Worm (Caenorhabditis elegans) whole organism, late embryonic: Measurements from ENCODE around the gene mbr-1.

Source experiments
- C08G9.2 ChIP-seq: sonication (generic microtip); optimal IDR thresholded peaks from 2 replicates; lab custom pipeline; 2016; ENCODE audit warnings: mild to moderate bottlenecking, missing genetic modification characterization, moderate library complexity, missing compliant biosample characterization
- C38D4.7 ChIP-seq: fragments of 200-800 bp; sonication (Bioruptor generic); optimal IDR thresholded peaks from 2 replicates; lab custom pipeline; 2018; ENCODE audit warnings: mild to moderate bottlenecking, missing genetic modification characterization, moderate library complexity, missing compliant biosample characterization
- K02D7.2 ChIP-seq: sonication (generic microtip); optimal IDR thresholded peaks from 2 replicates; lab custom pipeline; 2017; ENCODE audit warnings: mild to moderate bottlenecking, missing genetic modification characterization, missing compliant biosample characterization
- T23F11.4 ChIP-seq: fragments of 200-800 bp; sonication (Bioruptor generic); optimal IDR thresholded peaks from 2 replicates; lab custom pipeline; 2018; ENCODE audit warnings: mild to moderate bottlenecking, missing genetic modification characterization, missing compliant biosample characterization
- Y22D7AL.16 ChIP-seq: sonication (generic microtip); optimal IDR thresholded peaks from 2 replicates; lab custom pipeline; 2016; ENCODE audit warnings: missing genetic modification characterization, missing compliant biosample characterization
- ceh-18 ChIP-seq: sonication (generic microtip); optimal IDR thresholded peaks from 2 replicates; lab custom pipeline; 2016; ENCODE audit warnings: missing genetic modification characterization, missing compliant biosample characterization
- ceh-19 ChIP-seq: fragments of 200-800 bp; sonication (Bioruptor generic); optimal IDR thresholded peaks from 2 replicates; lab custom pipeline; 2018; ENCODE audit warnings: mild to moderate bottlenecking, missing genetic modification characterization, missing compliant biosample characterization
- ceh-2 ChIP-seq: sonication (generic microtip); optimal IDR thresholded peaks from 2 replicates; lab custom pipeline; 2016; ENCODE audit warnings: missing genotype, missing genetic modification characterization, missing compliant biosample characterization
- ceh-24 ChIP-seq: sonication (generic microtip); optimal IDR thresholded peaks from 2 replicates; lab custom pipeline; 2016; ENCODE audit warnings: mild to moderate bottlenecking, missing genetic modification characterization, missing compliant biosample characterization
- ceh-30 ChIP-seq: fragments of 150-350 bp; optimal IDR thresholded peaks from 2 replicates; lab custom pipeline; 2014; ENCODE audit warnings: missing biosample characterization, missing genetic modification characterization
- ceh-31 ChIP-seq: sonication (generic microtip); optimal IDR thresholded peaks from 2 replicates; lab custom pipeline; 2016; ENCODE audit warnings: missing genetic modification characterization, missing compliant biosample characterization
- ceh-45 ChIP-seq: fragments of 200-800 bp; sonication (Bioruptor generic); IDR thresholded peaks from 2 replicates; pipeline ENCODE4 v1.3.6; 2022; ENCODE audit warnings: missing genetic modification reagents, missing genetic modification characterization, missing compliant biosample characterization
- che-1 ChIP-seq: sonication (generic microtip); optimal IDR thresholded peaks from 2 replicates; lab custom pipeline; 2016; ENCODE audit warnings: mild to moderate bottlenecking, missing genetic modification characterization, missing compliant biosample characterization
- dmd-4 ChIP-seq: sonication (generic microtip); optimal IDR thresholded peaks from 2 replicates; lab custom pipeline; 2016; ENCODE audit warnings: borderline replicate concordance, missing genetic modification characterization, missing compliant biosample characterization
- elt-2 ChIP-seq: sonication (generic microtip); optimal IDR thresholded peaks from 2 replicates; lab custom pipeline; 2016; ENCODE audit warnings: missing genetic modification reagents, missing genetic modification characterization, missing compliant biosample characterization
- eyg-1 ChIP-seq: sonication (generic microtip); optimal IDR thresholded peaks from 2 replicates; lab custom pipeline; 2016; ENCODE audit warnings: missing genotype, missing genetic modification characterization, missing compliant biosample characterization
- hlh-13 ChIP-seq: fragments of 200-800 bp; sonication (Bioruptor generic); optimal IDR thresholded peaks from 2 replicates; lab custom pipeline; 2018; ENCODE audit warnings: mild to moderate bottlenecking, missing genetic modification characterization, missing compliant biosample characterization
- hlh-15 ChIP-seq: sonication (generic microtip); optimal IDR thresholded peaks from 2 replicates; lab custom pipeline; 2016; ENCODE audit warnings: missing genetic modification characterization, missing compliant biosample characterization
- hlh-6 ChIP-seq: sonication (generic microtip); optimal IDR thresholded peaks from 2 replicates; lab custom pipeline; 2016; ENCODE audit warnings: missing genotype, missing genetic modification characterization, missing compliant biosample characterization
- hlh-8 ChIP-seq: sonication (generic microtip); optimal IDR thresholded peaks from 2 replicates; lab custom pipeline; 2016; ENCODE audit warnings: missing genotype, missing genetic modification characterization, missing compliant biosample characterization
- lim-6 ChIP-seq: sonication (generic microtip); optimal IDR thresholded peaks from 2 replicates; lab custom pipeline; 2016; ENCODE audit warnings: missing genetic modification characterization, missing compliant biosample characterization
- madf-2 ChIP-seq: sonication (generic microtip); optimal IDR thresholded peaks from 2 replicates; lab custom pipeline; 2017; ENCODE audit warnings: missing genetic modification characterization, missing compliant biosample characterization
- npax-4 ChIP-seq: sonication (generic microtip); optimal IDR thresholded peaks from 2 replicates; lab custom pipeline; 2016; ENCODE audit warnings: missing genetic modification characterization, missing compliant biosample characterization
- odd-2 ChIP-seq: sonication (generic microtip); optimal IDR thresholded peaks from 2 replicates; lab custom pipeline; 2017; ENCODE audit warnings: antibody characterized with exemption, mild to moderate bottlenecking, missing genetic modification characterization, missing compliant biosample characterization
- pax-1 ChIP-seq: fragments of 150-350 bp; optimal IDR thresholded peaks from 2 replicates; lab custom pipeline; 2014; ENCODE audit warnings: missing biosample characterization, missing genetic modification characterization
- pqm-1 ChIP-seq: sonication (generic microtip); optimal IDR thresholded peaks from 2 replicates; lab custom pipeline; 2016; ENCODE audit warnings: missing genetic modification characterization, missing compliant biosample characterization
- ref-2 ChIP-seq: sonication (generic microtip); optimal IDR thresholded peaks from 2 replicates; lab custom pipeline; 2016; ENCODE audit warnings: missing genetic modification characterization, missing compliant biosample characterization
- rnt-1 ChIP-seq: sonication (generic microtip); optimal IDR thresholded peaks from 2 replicates; lab custom pipeline; 2016; ENCODE audit warnings: missing genetic modification characterization, missing compliant biosample characterization
- sdc-2 ChIP-seq: sonication (generic microtip); optimal IDR thresholded peaks from 2 replicates; lab custom pipeline; 2016; ENCODE audit warnings: missing genotype, missing genetic modification characterization, missing compliant biosample characterization
- tbx-2 ChIP-seq: sonication (generic microtip); optimal IDR thresholded peaks from 2 replicates; lab custom pipeline; 2016; ENCODE audit warnings: missing genetic modification characterization, missing compliant biosample characterization
- tbx-7 ChIP-seq: sonication (generic microtip); optimal IDR thresholded peaks from 2 replicates; lab custom pipeline; 2016; ENCODE audit warnings: missing genotype, missing genetic modification characterization, missing compliant biosample characterization
- unc-3 ChIP-seq, 2 experiments: fragments of 200-800 bp in 1 of 2; sonication (Bioruptor generic) in 1 of 2; sonication (generic microtip) in 1 of 2; conservative IDR thresholded peaks in 1 of 2; optimal IDR thresholded peaks in 1 of 2; 2 replicates each; pipeline versions ENCODE4 v1.3.6 to Lab custom; 2016 to 2022; ENCODE audit warnings: missing compliant biosample characterization in 2 of 2, missing genetic modification characterization in 2 of 2, missing genetic modification reagents in 1 of 2
- unc-42 ChIP-seq: sonication (generic microtip); optimal IDR thresholded peaks from 2 replicates; lab custom pipeline; 2016; ENCODE audit warnings: missing genotype, missing genetic modification characterization, missing compliant biosample characterization
- zip-5 ChIP-seq: sonication (generic microtip); optimal IDR thresholded peaks from 2 replicates; lab custom pipeline; 2016; ENCODE audit warnings: missing genetic modification characterization, missing compliant biosample characterization
- ztf-16 ChIP-seq: sonication (generic microtip); optimal IDR thresholded peaks from 2 replicates; lab custom pipeline; 2017; ENCODE audit warnings: missing genetic modification characterization, missing compliant biosample characterization

Gene mbr-1

DNA sequence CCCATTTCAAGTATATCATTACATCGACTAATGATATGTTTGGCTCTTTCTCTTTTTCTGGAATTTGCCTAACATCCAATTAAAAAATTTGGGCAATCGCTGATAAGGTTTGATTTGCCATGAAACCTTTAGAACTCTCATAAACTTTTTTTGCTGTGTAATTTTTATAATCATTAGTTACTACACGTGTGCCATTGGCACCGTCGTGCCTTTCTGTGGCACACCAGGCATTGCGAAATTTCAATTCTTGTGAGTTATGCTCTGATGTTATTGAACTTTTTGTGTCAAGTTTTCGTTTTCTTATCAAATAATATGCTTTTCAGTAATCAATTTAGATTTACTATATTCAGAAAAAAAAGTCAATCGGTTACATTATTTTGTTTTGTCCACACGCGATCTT, 39.1 kb upstream of the mbr-1 start:
- TF ChIP-seq pqm-1 = no peak
- TF ChIP-seq madf-2 (tag; lab: Kevin White, UChicago) = no peak
- no peak for TF ChIP-seq C38D4.7
- no peak for TF ChIP-seq tbx-7
- no peak for TF ChIP-seq elt-2
- no peak for TF ChIP-seq ceh-2 (tag; lab: Kevin White, UChicago)
- TF ChIP-seq odd-2 = no peak
- no peak for TF ChIP-seq lim-6 (tag; lab: Kevin White, UChicago)
- no peak for TF ChIP-seq hlh-13 (GFP tag; lab: Kevin White, UChicago)
- TF ChIP-seq dmd-4 (tag; lab: Kevin White, UChicago) = no peak
- no peak for TF ChIP-seq hlh-6 (tag; lab: Kevin White, UChicago)

DNA sequence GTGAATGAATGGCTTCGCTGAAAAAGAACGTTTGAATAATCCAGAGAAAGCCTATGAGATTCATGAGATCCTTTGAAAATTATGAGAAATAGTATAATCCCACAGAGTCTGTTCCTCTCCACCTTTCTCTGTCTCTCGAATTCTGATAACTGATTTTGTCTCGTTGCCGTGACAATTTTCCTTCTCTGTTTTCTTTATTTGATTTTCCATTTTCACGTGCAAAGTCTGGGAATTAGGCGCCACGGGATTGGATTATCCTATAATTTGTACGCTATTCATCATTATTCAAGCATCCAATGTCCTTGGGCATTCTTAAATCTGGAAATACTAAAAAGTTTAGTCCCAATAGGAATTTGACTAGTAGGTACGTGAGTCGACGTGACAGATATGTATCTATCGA, 36.6 kb upstream of the mbr-1 start:
- TF ChIP-seq unc-42 = peak; percentile 15
- no peak for TF ChIP-seq npax-4 (tag; lab: Kevin White, UChicago)

DNA sequence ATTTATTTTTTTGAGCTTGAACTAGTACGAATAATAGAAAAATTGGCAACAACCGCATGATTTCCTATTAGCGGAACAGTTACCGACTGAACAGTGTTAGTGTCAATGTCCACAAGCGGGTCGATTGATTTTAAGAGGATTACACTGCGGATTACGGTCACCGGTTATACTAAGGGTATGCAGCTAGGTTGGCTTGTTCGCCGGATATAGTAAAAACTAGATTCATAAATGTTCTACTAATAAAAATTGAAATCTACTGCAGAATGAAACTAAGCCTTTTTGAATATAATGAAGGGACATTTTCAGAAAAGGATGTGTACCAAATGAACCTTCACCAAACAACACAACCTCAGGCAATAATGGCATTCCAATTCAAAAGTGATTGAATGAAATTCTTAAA, 35.8 kb upstream of the mbr-1 start, which contains the start of gene R07A4.4:
Gene R07A4.4, minus strand, starts transcription at position 101 of the 400 bp plus-strand sequence.
- no peak for TF ChIP-seq dmd-4 (tag; lab: Kevin White, UChicago)
- no peak for TF ChIP-seq T23F11.4 (GFP tag; lab: Kevin White, UChicago)
- no peak for TF ChIP-seq ztf-16 (tag; lab: Kevin White, UChicago)
- TF ChIP-seq hlh-13 (GFP tag; lab: Kevin White, UChicago) = no peak
- TF ChIP-seq K02D7.2 (tag; lab: Kevin White, UChicago) = no peak
- TF ChIP-seq che-1 (tag; lab: Kevin White, UChicago) = no peak
- TF ChIP-seq C08G9.2 (tag; lab: Kevin White, UChicago) = no peak
- no peak for TF ChIP-seq tbx-7
- TF ChIP-seq hlh-15 (tag; lab: Kevin White, UChicago) = no peak
- TF ChIP-seq ceh-31 (tag; lab: Kevin White, UChicago) = no peak
- no peak for TF ChIP-seq ref-2 (tag; lab: Kevin White, UChicago)
- TF ChIP-seq Y22D7AL.16 (tag; lab: Kevin White, UChicago) = no peak
- no peak for TF ChIP-seq eyg-1 (tag; lab: Kevin White, UChicago)
- no peak for TF ChIP-seq rnt-1
- TF ChIP-seq madf-2 (tag; lab: Kevin White, UChicago) = no peak
- TF ChIP-seq hlh-8 (tag; lab: Kevin White, UChicago) = no peak
- no peak for TF ChIP-seq ceh-18
- TF ChIP-seq, all 69 proteins: peak for 0

DNA sequence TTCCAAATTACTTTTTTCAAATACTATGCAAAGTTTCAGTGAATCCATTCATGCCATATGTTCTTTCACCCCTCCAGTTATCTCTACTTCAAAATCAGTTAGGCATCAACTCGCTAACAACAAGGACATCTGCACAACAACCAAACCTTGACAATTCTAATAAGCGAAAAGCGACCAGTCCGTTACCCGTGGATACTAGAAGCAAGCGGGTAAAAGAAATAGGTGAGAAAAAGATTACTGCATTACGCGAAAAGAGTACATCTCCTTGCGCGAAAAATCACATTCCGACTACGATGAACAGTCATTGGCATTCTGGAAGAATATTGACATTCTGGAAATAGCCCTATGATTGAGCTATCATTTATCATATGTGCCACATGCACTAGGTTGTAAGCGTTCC, 34.3 kb upstream of the mbr-1 start:
- TF ChIP-seq tbx-2 (tag; lab: Kevin White, UChicago) = no peak
- TF ChIP-seq sdc-2 (tag; lab: Kevin White, UChicago) = peak; percentile 94

DNA sequence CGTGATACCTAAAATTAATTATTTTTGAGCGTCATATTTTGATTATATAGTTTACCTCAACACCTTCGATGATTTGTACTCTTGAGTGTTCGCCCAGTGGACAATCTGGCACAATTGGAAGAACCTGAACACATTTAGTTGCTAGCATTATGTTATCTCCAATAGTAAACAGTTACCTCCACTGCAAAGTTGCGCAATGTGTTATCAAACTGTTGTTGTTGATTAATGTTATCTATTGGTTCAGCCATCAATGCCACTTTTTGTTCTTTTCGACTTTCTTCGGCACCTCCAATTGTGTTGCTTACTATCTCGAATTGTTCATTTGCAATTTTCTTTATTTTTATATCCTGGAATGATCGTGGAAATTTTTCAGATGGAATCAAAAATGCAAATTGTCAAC, 32.7 kb upstream of the mbr-1 start:
- TF ChIP-seq lim-6 (tag; lab: Kevin White, UChicago) (no peak), elt-2 (peak; percentile 95)

DNA sequence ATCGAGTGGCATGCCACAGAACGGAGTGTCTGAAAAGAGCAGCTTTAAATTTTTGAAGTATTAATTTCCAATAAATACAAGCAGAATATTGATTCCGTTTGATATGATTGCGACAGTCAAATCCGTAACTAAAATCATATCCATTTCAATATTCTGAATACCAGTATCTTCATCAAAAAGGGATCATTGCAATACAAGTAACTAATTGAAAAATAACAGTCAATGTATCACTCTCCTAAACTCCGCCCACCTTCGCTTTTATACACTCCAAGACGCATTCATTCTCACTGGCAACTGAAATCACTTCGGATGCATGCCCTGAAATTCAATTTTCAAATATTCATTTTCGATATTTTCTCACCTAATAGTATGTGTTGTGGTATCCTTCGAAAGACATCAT, 31.5 kb upstream of the mbr-1 start, which contains the start of gene R07A4.3:
Gene R07A4.3, plus strand, starts transcription at position 301 of the 400 bp plus-strand sequence.
- TF ChIP-seq unc-3 (GFP tag; conservative IDR thresholded peaks at IDR 0.05; lab: Robert Waterston, UW) = no peak
- no peak for TF ChIP-seq unc-3 (tag; optimal IDR thresholded peaks at IDR 0.05; lab: Kevin White, UChicago)
- no peak for TF ChIP-seq ceh-2 (tag; lab: Kevin White, UChicago)
- TF ChIP-seq npax-4 (tag; lab: Kevin White, UChicago) = no peak
- no peak for TF ChIP-seq pax-1 (tag; lab: Kevin White, UChicago)
- no peak for TF ChIP-seq ceh-24 (tag; lab: Kevin White, UChicago)
- TF ChIP-seq tbx-2 (tag; lab: Kevin White, UChicago) = no peak
- no peak for TF ChIP-seq madf-2 (tag; lab: Kevin White, UChicago)
- no peak for TF ChIP-seq zip-5 (tag; lab: Kevin White, UChicago)
- TF ChIP-seq ceh-30 (tag; lab: Kevin White, UChicago) = no peak
- no peak for TF ChIP-seq ceh-45 (GFP tag; lab: Robert Waterston, UW)
- TF ChIP-seq che-1 (tag; lab: Kevin White, UChicago) = no peak
- TF ChIP-seq hlh-6 (tag; lab: Kevin White, UChicago) = no peak
- TF ChIP-seq ceh-19 = no peak
